Fruit fly (Drosophila melanogaster) whole organism, embryonic: ENCODE results near the gene Hrd3.

Experiments used
- Awh ChIP-seq: fragments of 200-800 bp; sonication (Bioruptor generic); IDR thresholded peaks from 2 replicates; pipeline ENCODE4, ENCODE4 v1.3.6; 2022; ENCODE audit warnings: missing biosample characterization, missing genetic modification characterization
- Bteb2 ChIP-seq: fragments of 200-800 bp; sonication (Bioruptor generic); optimal IDR thresholded peaks from 2 replicates; lab custom pipeline; 2016; ENCODE audit warnings: missing biosample characterization, missing genetic modification characterization
- CG10654 ChIP-seq: fragments of 200-800 bp; sonication (Bioruptor generic); optimal IDR thresholded peaks from 2 replicates; lab custom pipeline; 2016; ENCODE audit warnings: missing biosample characterization, missing genetic modification characterization
- CG12236 ChIP-seq: fragments of 200-800 bp; sonication (Bioruptor generic); optimal IDR thresholded peaks from 2 replicates; lab custom pipeline; 2016; ENCODE audit warnings: missing biosample characterization, missing genetic modification characterization
- CG13287 ChIP-seq: fragments of 200-800 bp; sonication (Bioruptor generic); IDR thresholded peaks from 2 replicates; pipeline ENCODE4 v1.3.6; 2022; ENCODE audit warnings: missing biosample characterization, missing genetic modification characterization; ENCODE audit not compliant: partially characterized antibody
- CG15011 ChIP-seq: fragments of 200-800 bp; sonication (Bioruptor generic); optimal IDR thresholded peaks from 3 replicates; lab custom pipeline; 2018; ENCODE audit warnings: missing biosample characterization, mild to moderate bottlenecking, missing genetic modification characterization
- CG1529 ChIP-seq: fragments of 200-800 bp; sonication (Bioruptor generic); optimal IDR thresholded peaks from 3 replicates; lab custom pipeline; 2018; ENCODE audit warnings: missing biosample characterization, missing genetic modification characterization
- CG15479 ChIP-seq: fragments of 200-800 bp; sonication (Bioruptor generic); optimal IDR thresholded peaks from 3 replicates; lab custom pipeline; 2019; ENCODE audit warnings: missing biosample characterization, mild to moderate bottlenecking, missing genetic modification characterization, moderate library complexity
- CG1602 ChIP-seq: fragments of 200-800 bp; sonication (Bioruptor generic); optimal IDR thresholded peaks from 3 replicates; lab custom pipeline; 2016; ENCODE audit warnings: missing biosample characterization, missing genetic modification characterization
- CG17186 ChIP-seq: fragments of 200-800 bp; sonication (Bioruptor generic); optimal IDR thresholded peaks from 3 replicates; lab custom pipeline; 2017; ENCODE audit warnings: missing biosample characterization, missing genetic modification reagents, missing genetic modification characterization
- CG17612 ChIP-seq: fragments of 200-800 bp; sonication (Bioruptor generic); IDR thresholded peaks from 2 replicates; pipeline ENCODE4 v1.3.6; 2022; ENCODE audit warnings: missing biosample characterization, missing genetic modification characterization
- CG17912 ChIP-seq: fragments of 200-800 bp; sonication (Bioruptor generic); optimal IDR thresholded peaks from 2 replicates; lab custom pipeline; 2018; ENCODE audit warnings: missing biosample characterization, mild to moderate bottlenecking, missing genetic modification characterization
- CG18262 ChIP-seq: fragments of 200-800 bp; optimal IDR thresholded peaks from 3 replicates; lab custom pipeline; 2019; ENCODE audit warnings: missing biosample characterization, mild to moderate bottlenecking, missing genetic modification characterization, moderate library complexity
- CG18619 ChIP-seq: fragments of 200-800 bp; sonication (Bioruptor generic); optimal IDR thresholded peaks from 3 replicates; lab custom pipeline; 2017; ENCODE audit warnings: missing biosample characterization, mild to moderate bottlenecking, missing genetic modification characterization
- CG2199 ChIP-seq: fragments of 200-800 bp; sonication (Bioruptor generic); IDR thresholded peaks from 3 replicates; pipeline ENCODE4 v1.3.6; 2022; ENCODE audit warnings: missing biosample characterization, missing genetic modification characterization
- CG2202 ChIP-seq: fragments of 200-800 bp; sonication (Bioruptor generic); optimal IDR thresholded peaks from 2 replicates; lab custom pipeline; 2018; ENCODE audit warnings: missing biosample characterization, mild to moderate bottlenecking, missing genetic modification characterization
- CG3838 ChIP-seq: fragments of 200-800 bp; sonication (Bioruptor generic); optimal IDR thresholded peaks from 3 replicates; lab custom pipeline; 2016; ENCODE audit warnings: missing biosample characterization, missing genetic modification characterization
- CG4404 ChIP-seq: fragments of 200-800 bp; sonication (Bioruptor generic); IDR thresholded peaks from 2 replicates; pipeline ENCODE4 v1.3.6; 2022; ENCODE audit warnings: missing biosample characterization, missing genetic modification characterization
- CG4424 ChIP-seq: fragments of 200-800 bp; sonication (Bioruptor generic); optimal IDR thresholded peaks from 3 replicates; lab custom pipeline; 2016; ENCODE audit warnings: missing biosample characterization, missing genetic modification characterization
- CG6683 ChIP-seq: fragments of 200-800 bp; sonication (Bioruptor generic); optimal IDR thresholded peaks from 2 replicates; lab custom pipeline; 2017; ENCODE audit warnings: missing biosample characterization, mild to moderate bottlenecking, missing genetic modification characterization, missing genetic modification reagents
- CG7357 ChIP-seq: fragments of 200-800 bp; sonication (Bioruptor generic); IDR thresholded peaks from 3 replicates; pipeline ENCODE4 v1.3.6; 2022; ENCODE audit warnings: missing biosample characterization, missing genetic modification characterization
- CG7987 ChIP-seq: fragments of 200-800 bp; sonication (Bioruptor generic); optimal IDR thresholded peaks from 2 replicates; lab custom pipeline; 2018; ENCODE audit warnings: missing biosample characterization, mild to moderate bottlenecking, missing genetic modification characterization, moderate library complexity
- CG9215 ChIP-seq: fragments of 200-800 bp; sonication (Bioruptor generic); IDR thresholded peaks from 2 replicates; pipeline ENCODE4 v1.3.6; 2022; ENCODE audit warnings: missing biosample characterization, missing genetic modification characterization
- CG9817 ChIP-seq: fragments of 200-800 bp; sonication (Bioruptor generic); optimal IDR thresholded peaks from 2 replicates; lab custom pipeline; 2018; ENCODE audit warnings: missing biosample characterization, mild to moderate bottlenecking, missing genetic modification characterization, moderate library complexity
- Chrac-16 ChIP-seq: fragments of 200-800 bp; sonication (Bioruptor generic); optimal IDR thresholded peaks from 3 replicates; lab custom pipeline; 2016; ENCODE audit warnings: missing biosample characterization, missing genetic modification characterization
- CkIIα-i1 ChIP-seq: fragments of 200-800 bp; sonication (Bioruptor generic); IDR thresholded peaks from 2 replicates; pipeline ENCODE4 v1.3.6; 2022; ENCODE audit warnings: missing biosample characterization, missing genetic modification characterization
- ERR ChIP-seq: fragments of 200-800 bp; sonication (Bioruptor generic); optimal IDR thresholded peaks from 2 replicates; lab custom pipeline; 2016; ENCODE audit warnings: missing biosample characterization, missing genetic modification characterization
- Hmx ChIP-seq: fragments of 200-800 bp; sonication (Bioruptor generic); optimal IDR thresholded peaks from 2 replicates; lab custom pipeline; 2016; ENCODE audit warnings: missing biosample characterization, missing genetic modification characterization
- Mrtf ChIP-seq: fragments of 200-800 bp; sonication (Bioruptor generic); IDR thresholded peaks from 3 replicates; pipeline ENCODE4 v1.3.6; 2022; ENCODE audit warnings: missing biosample characterization, missing genetic modification characterization
- NC2α ChIP-seq: fragments of 200-800 bp; sonication (Bioruptor generic); optimal IDR thresholded peaks from 2 replicates; lab custom pipeline; 2016; ENCODE audit warnings: missing biosample characterization, missing genetic modification characterization
- Nf-YB ChIP-seq: fragments of 200-800 bp; sonication (Bioruptor generic); optimal IDR thresholded peaks from 3 replicates; lab custom pipeline; 2019; ENCODE audit warnings: missing biosample characterization, mild to moderate bottlenecking, missing genetic modification characterization, moderate library complexity
- Rfx ChIP-seq: fragments of 200-800 bp; sonication (Bioruptor generic); IDR thresholded peaks from 2 replicates; pipeline ENCODE4 v1.3.6; 2022; ENCODE audit warnings: missing biosample characterization, missing genetic modification characterization
- ash1 ChIP-seq: fragments of 200-800 bp; sonication (Bioruptor generic); optimal IDR thresholded peaks from 2 replicates; lab custom pipeline; 2018; ENCODE audit warnings: missing biosample characterization, mild to moderate bottlenecking, missing genetic modification characterization
- cato ChIP-seq: fragments of 200-800 bp; sonication (Bioruptor generic); optimal IDR thresholded peaks from 2 replicates; lab custom pipeline; 2016; ENCODE audit warnings: missing biosample characterization, missing genetic modification characterization, borderline replicate concordance
- chif ChIP-seq, 2 experiments: fragments of 200-800 bp; sonication (Bioruptor generic); optimal IDR thresholded peaks; 3 replicates each; lab custom pipeline; 2016; ENCODE audit warnings: missing biosample characterization in 2 of 2, missing genetic modification characterization in 2 of 2
- cwo ChIP-seq: fragments of 200-800 bp; sonication (Bioruptor generic); optimal IDR thresholded peaks from 3 replicates; lab custom pipeline; 2017; ENCODE audit warnings: missing biosample characterization, missing genetic modification characterization, mild to moderate bottlenecking, moderate library complexity, missing genetic modification reagents
- eve ChIP-seq, 2 experiments: fragments of >200 bp; optimal IDR thresholded peaks; 2 replicates each; lab custom pipeline; 2017; ENCODE audit warnings: missing biosample characterization in 2 of 2, missing genetic modification characterization in 2 of 2
- eyg ChIP-seq: fragments of 200-800 bp; sonication (Bioruptor generic); optimal IDR thresholded peaks from 3 replicates; lab custom pipeline; 2016; ENCODE audit warnings: missing biosample characterization, missing genetic modification characterization
- gce ChIP-seq: fragments of 200-800 bp; sonication (Bioruptor generic); IDR thresholded peaks from 3 replicates; pipeline ENCODE4 v1.3.6; 2022; ENCODE audit warnings: missing biosample characterization, missing genetic modification characterization
- gro ChIP-seq: fragments of 200-800 bp; sonication (Bioruptor generic); optimal IDR thresholded peaks from 2 replicates; lab custom pipeline; 2016; ENCODE audit warnings: missing biosample characterization, missing genetic modification characterization
- her ChIP-seq: fragments of 200-800 bp; sonication (Bioruptor generic); optimal IDR thresholded peaks from 2 replicates; lab custom pipeline; 2016; ENCODE audit warnings: missing biosample characterization, missing genetic modification characterization
- mld ChIP-seq: fragments of 200-800 bp; sonication (Bioruptor generic); IDR thresholded peaks from 3 replicates; pipeline ENCODE4 v1.3.6; 2022; ENCODE audit warnings: missing biosample characterization, missing genetic modification characterization; ENCODE audit not compliant: partially characterized antibody
- nerfin-1 ChIP-seq: fragments of 200-800 bp; sonication (Bioruptor generic); optimal IDR thresholded peaks from 3 replicates; lab custom pipeline; 2019; ENCODE audit warnings: missing biosample characterization, mild to moderate bottlenecking, missing genetic modification characterization, moderate library complexity
- prd ChIP-seq, 3 experiments: fragments of >200 bp in 2 of 3; fragments of 200-800 bp in 1 of 3; sonication (Bioruptor generic) in 1 of 3; optimal IDR thresholded peaks in 2 of 3; IDR thresholded peaks in 1 of 3; 2 replicates in 2 of 3; 3 replicates in 1 of 3; pipeline versions ENCODE4 v1.3.6 to Lab custom; 2017 to 2022; ENCODE audit warnings: missing biosample characterization in 1 of 3, missing genetic modification characterization in 1 of 3
- row ChIP-seq: fragments of 200-800 bp; sonication (Bioruptor generic); IDR thresholded peaks from 3 replicates; pipeline ENCODE4 v1.3.6; 2022; ENCODE audit warnings: missing biosample characterization, missing genetic modification characterization
- sd ChIP-seq: fragments of 200-800 bp; sonication (Bioruptor generic); optimal IDR thresholded peaks from 3 replicates; lab custom pipeline; 2018; ENCODE audit warnings: missing biosample characterization, mild to moderate bottlenecking, missing genetic modification characterization, moderate library complexity
- sens-2 ChIP-seq: fragments of 200-800 bp; sonication (Bioruptor generic); IDR thresholded peaks from 2 replicates; pipeline ENCODE4 v1.3.6; 2022; ENCODE audit warnings: missing biosample characterization, missing genetic modification characterization
- stwl ChIP-seq: fragments of 200-800 bp; sonication (Bioruptor generic); optimal IDR thresholded peaks from 3 replicates; lab custom pipeline; 2018; ENCODE audit warnings: missing biosample characterization, mild to moderate bottlenecking, missing genetic modification characterization, moderate library complexity
- tna ChIP-seq: fragments of 200-800 bp; sonication (Bioruptor generic); IDR thresholded peaks from 2 replicates; pipeline ENCODE4 v1.3.6; 2022; ENCODE audit warnings: missing biosample characterization, missing genetic modification characterization; ENCODE audit not compliant: partially characterized antibody
- zf30C ChIP-seq: fragments of 200-800 bp; sonication (Bioruptor generic); optimal IDR thresholded peaks from 3 replicates; lab custom pipeline; 2018; ENCODE audit warnings: missing biosample characterization, mild to moderate bottlenecking, missing genetic modification characterization

Gene Hrd3

DNA sequence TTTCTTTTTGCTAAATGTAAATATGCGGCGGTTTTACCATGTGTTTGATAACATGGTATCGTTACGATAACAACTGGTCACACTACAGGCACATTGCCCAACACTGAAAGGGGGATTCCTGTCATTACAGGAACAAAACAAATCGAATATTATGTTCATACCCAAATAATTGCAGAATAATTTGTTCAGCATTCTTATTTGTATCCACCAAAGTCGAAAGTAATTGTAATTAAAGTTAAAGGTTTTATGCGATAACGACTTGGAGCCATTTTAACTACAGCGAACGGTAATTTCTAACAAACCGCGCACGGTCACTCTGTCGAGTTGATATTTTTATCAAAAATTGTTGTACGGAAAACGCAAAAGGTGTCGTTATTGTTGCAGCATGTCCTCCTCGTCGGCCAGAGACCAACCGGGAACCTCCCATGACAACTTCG is 9.1 kb upstream of the Hrd3 start, which contains the start of the genes CG10214 and CG10375 (continued):
- TF ChIP-seq ERR (GFP tag; lab: Kevin White, UChicago) (peak; percentile 73), chif (GFP tag; optimal IDR thresholded peaks at IDR 0.05; lab: Kevin White, UChicago) (peak; percentile 80 to 82), Hmx (GFP tag; lab: Kevin White, UChicago) (peak; percentile 46), prd (optimal IDR thresholded peaks at IDR 0.05; lab: Kevin White, UChicago) (no peak), prd (GFP tag; IDR thresholded peaks at IDR 0.05; lab: Robert Waterston, UW) (peak; percentile 74), nerfin-1 (tag; lab: Kevin White, UChicago) (peak; percentile 64), mld (0 out of 3 replicates have a peak, but pooled peaks have one; percentile 37), Nf-YB (GFP tag; lab: Kevin White, UChicago) (peak; percentile 44), NC2α (GFP tag; lab: Kevin White, UChicago) (peak; percentile 67), zf30C (GFP tag; lab: Kevin White, UChicago) (no peak), CG2199 (GFP tag; lab: Robert Waterston, UW) (0 out of 3 replicates have a peak, but pooled peaks have one; percentile 42), CkIIα-i1 (GFP tag; lab: Robert Waterston, UW) (no peak), CG17612 (GFP tag; lab: Robert Waterston, UW) (no peak), CG3838 (GFP tag; lab: Kevin White, UChicago) (peak; percentile 34), CG1602 (GFP tag; lab: Kevin White, UChicago) (peak; percentile 72), cwo (GFP tag; lab: Kevin White, UChicago) (peak; percentile 21), CG9215 (GFP tag; lab: Robert Waterston, UW) (peak; percentile 57; the same call in 1 of the 2 replicates), ash1 (GFP tag; lab: Kevin White, UChicago) (no peak), CG18262 (tag; lab: Kevin White, UChicago) (peak; percentile 64), Bteb2 (GFP tag; lab: Kevin White, UChicago) (peak; percentile 76), CG13287 (GFP tag; lab: Robert Waterston, UW) (peak; percentile 71), eyg (GFP tag; lab: Kevin White, UChicago) (peak; percentile 65), CG17912 (GFP tag; lab: Kevin White, UChicago) (peak; percentile 8), CG4404 (GFP tag; lab: Robert Waterston, UW) (peak; percentile 43; the same call in 1 of the 2 replicates), her (peak; percentile 82), sd (tag; lab: Kevin White, UChicago) (peak; percentile 71), eve (GFP tag; optimal IDR thresholded peaks at IDR 0.05; lab: Kevin White, UChicago) (no peak), CG15479 (GFP tag; lab: Kevin White, UChicago) (peak; percentile 8), cato (GFP tag; lab: Kevin White, UChicago) (peak; percentile 69), Awh (peak; percentile 18; the same call in 1 of the 2 replicates), CG7357 (GFP tag; lab: Robert Waterston, UW) (no peak; the same call in 2 of the 3 replicates), CG9817 (tag; lab: Kevin White, UChicago) (peak; percentile 66), tna (GFP tag; lab: Robert Waterston, UW) (no peak), CG1529 (GFP tag; lab: Kevin White, UChicago) (peak; percentile 24), gro (GFP tag; lab: Kevin White, UChicago) (peak; percentile 80), CG12236 (GFP tag; lab: Kevin White, UChicago) (peak; percentile 13), Chrac-16 (GFP tag; lab: Kevin White, UChicago) (peak; percentile 70), CG15011 (GFP tag; lab: Kevin White, UChicago) (no peak), CG17186 (GFP tag; lab: Kevin White, UChicago) (peak; percentile 80), CG6683 (GFP tag; lab: Kevin White, UChicago) (peak; percentile 48), sens-2 (GFP tag; lab: Robert Waterston, UW) (no peak), CG10654 (peak; percentile 73), Mrtf (no peak), CG7987 (peak; percentile 64), gce (GFP tag; lab: Robert Waterston, UW) (no peak; the same call in 2 of the 3 replicates), CG2202 (tag; lab: Kevin White, UChicago) (peak; percentile 32), CG4424 (peak; percentile 75), stwl (tag; lab: Kevin White, UChicago) (peak; percentile 88), Rfx (GFP tag; lab: Robert Waterston, UW) (peak; percentile 75), CG18619 (GFP tag; lab: Kevin White, UChicago) (peak; percentile 53), row (GFP tag; lab: Robert Waterston, UW) (peak; percentile 85)
